Fruit fly (Drosophila melanogaster) whole organism, prepupa: ENCODE measurements around the gene CG15642.
A peak's percentile ranks its signal among the peaks of the same experiment; 100 is the strongest.

Experiments used
- Blimp-1 ChIP-seq: fragments of 200-800 bp; sonication (Bioruptor generic); optimal IDR thresholded peaks from 3 replicates; lab custom pipeline; 2017; ENCODE audit warnings: missing biosample characterization, missing genetic modification characterization, mild to moderate bottlenecking, moderate library complexity, missing genetic modification reagents
- CG10631 ChIP-seq: fragments of 200-800 bp; sonication (Bioruptor generic); optimal IDR thresholded peaks from 2 replicates; lab custom pipeline; 2016; ENCODE audit warnings: missing biosample characterization, missing genetic modification characterization
- CG10669 ChIP-seq: fragments of 200-800 bp; sonication (Bioruptor generic); optimal IDR thresholded peaks from 3 replicates; lab custom pipeline; 2018; ENCODE audit warnings: missing biosample characterization, mild to moderate bottlenecking, missing genetic modification characterization, moderate library complexity
- CG11294 ChIP-seq: fragments of 200-800 bp; sonication (Bioruptor generic); IDR thresholded peaks from 2 replicates; pipeline ENCODE4 v1.3.6; 2022; ENCODE audit warnings: missing biosample characterization, missing genetic modification characterization
- CG11902 ChIP-seq: fragments of 200-800 bp; sonication (Bioruptor generic); optimal IDR thresholded peaks from 3 replicates; lab custom pipeline; 2016; ENCODE audit warnings: missing biosample characterization, missing genetic modification characterization
- CG15336 ChIP-seq: fragments of 200-800 bp; sonication (Bioruptor generic); IDR thresholded peaks from 2 replicates; pipeline ENCODE4 v1.3.6; 2022; ENCODE audit warnings: missing biosample characterization, missing genetic modification characterization
- CG1621 ChIP-seq: fragments of 200-800 bp; sonication (Bioruptor generic); optimal IDR thresholded peaks from 3 replicates; lab custom pipeline; 2018; ENCODE audit warnings: missing biosample characterization, mild to moderate bottlenecking, missing genetic modification characterization
- CG3032 ChIP-seq: fragments of 200-800 bp; optimal IDR thresholded peaks from 2 replicates; lab custom pipeline; 2019; ENCODE audit warnings: missing biosample characterization, mild to moderate bottlenecking, missing genetic modification characterization, moderate library complexity
- CG31627 ChIP-seq: fragments of 200-800 bp; sonication (Bioruptor generic); optimal IDR thresholded peaks from 3 replicates; lab custom pipeline; 2016; ENCODE audit warnings: missing biosample characterization, missing genetic modification characterization
- CG32006 ChIP-seq: fragments of 200-800 bp; sonication (Bioruptor generic); optimal IDR thresholded peaks from 3 replicates; lab custom pipeline; 2017; ENCODE audit warnings: missing biosample characterization, mild to moderate bottlenecking, missing genetic modification characterization
- CG3919 ChIP-seq: fragments of 200-800 bp; sonication (Bioruptor generic); optimal IDR thresholded peaks from 3 replicates; lab custom pipeline; 2016; ENCODE audit warnings: missing biosample characterization, missing genetic modification characterization
- CG4318 ChIP-seq: fragments of 200-800 bp; sonication (Bioruptor generic); optimal IDR thresholded peaks from 3 replicates; lab custom pipeline; 2017; ENCODE audit warnings: missing biosample characterization, mild to moderate bottlenecking, missing genetic modification characterization
- CG6163 ChIP-seq: fragments of 200-800 bp; sonication (Bioruptor generic); IDR thresholded peaks from 3 replicates; pipeline ENCODE4 v1.3.6; 2022; ENCODE audit warnings: missing biosample characterization, missing genetic modification characterization
- CG6276 ChIP-seq: fragments of 200-800 bp; sonication (Bioruptor generic); optimal IDR thresholded peaks from 2 replicates; lab custom pipeline; 2017; ENCODE audit warnings: missing biosample characterization, mild to moderate bottlenecking, missing genetic modification characterization
- CG6792 ChIP-seq: fragments of 200-800 bp; sonication (Bioruptor generic); optimal IDR thresholded peaks from 3 replicates; lab custom pipeline; 2016; ENCODE audit warnings: missing biosample characterization, missing genetic modification characterization
- CG6808 ChIP-seq: fragments of 200-800 bp; sonication (Bioruptor generic); optimal IDR thresholded peaks from 3 replicates; lab custom pipeline; 2017; ENCODE audit warnings: missing biosample characterization, missing genetic modification characterization, mild to moderate bottlenecking, moderate library complexity, missing genetic modification reagents
- CG6854 ChIP-seq: fragments of 200-800 bp; sonication (Bioruptor generic); optimal IDR thresholded peaks from 2 replicates; lab custom pipeline; 2017; ENCODE audit warnings: missing biosample characterization, mild to moderate bottlenecking, missing genetic modification characterization
- CG7368 ChIP-seq: fragments of 200-800 bp; sonication (Bioruptor generic); optimal IDR thresholded peaks from 3 replicates; lab custom pipeline; 2016; ENCODE audit warnings: missing biosample characterization, missing genetic modification characterization
- CG8119 ChIP-seq: fragments of 200-800 bp; sonication (Bioruptor generic); IDR thresholded peaks from 3 replicates; pipeline ENCODE4 v1.3.6; 2022; ENCODE audit warnings: missing biosample characterization, missing genetic modification characterization
- CG8632 ChIP-seq: fragments of 200-800 bp; sonication (Bioruptor generic); optimal IDR thresholded peaks from 3 replicates; lab custom pipeline; 2016; ENCODE audit warnings: missing biosample characterization, missing genetic modification characterization
- Eip75B ChIP-seq: fragments of 200-800 bp; sonication (Bioruptor generic); optimal IDR thresholded peaks from 3 replicates; lab custom pipeline; 2016; ENCODE audit warnings: missing biosample characterization, missing genetic modification characterization
- Eip93F ChIP-seq: fragments of 200-800 bp; sonication (Bioruptor generic); optimal IDR thresholded peaks from 2 replicates; lab custom pipeline; 2016; ENCODE audit warnings: missing biosample characterization, mild to moderate bottlenecking, missing genetic modification characterization
- Ets96B ChIP-seq: fragments of 200-800 bp; optimal IDR thresholded peaks from 2 replicates; lab custom pipeline; 2019; ENCODE audit warnings: missing biosample characterization, mild to moderate bottlenecking, missing genetic modification characterization, moderate library complexity
- Gug ChIP-seq: fragments of 200-800 bp; sonication (Bioruptor generic); IDR thresholded peaks from 2 replicates; pipeline ENCODE4 v1.3.6; 2022; ENCODE audit warnings: missing biosample characterization, missing genetic modification characterization
- Hr38 ChIP-seq: sonication (Bioruptor generic); optimal IDR thresholded peaks from 2 replicates; lab custom pipeline; 2016; ENCODE audit warnings: missing biosample characterization, missing genetic modification characterization
- Hr39 ChIP-seq: fragments of 200-800 bp; sonication (Bioruptor generic); optimal IDR thresholded peaks from 2 replicates; lab custom pipeline; 2016; ENCODE audit warnings: missing biosample characterization, missing genetic modification characterization
- Lpt ChIP-seq: fragments of 200-800 bp; sonication (Bioruptor generic); optimal IDR thresholded peaks from 3 replicates; lab custom pipeline; 2016; ENCODE audit warnings: missing biosample characterization, missing genetic modification characterization
- Met ChIP-seq: fragments of 200-800 bp; sonication (Bioruptor generic); optimal IDR thresholded peaks from 3 replicates; lab custom pipeline; 2016; ENCODE audit warnings: missing biosample characterization, missing genetic modification characterization
- OdsH ChIP-seq: fragments of 200-800 bp; sonication (Bioruptor generic); optimal IDR thresholded peaks from 3 replicates; lab custom pipeline; 2016; ENCODE audit warnings: missing biosample characterization, missing genetic modification characterization
- Smox ChIP-seq: fragments of 200-800 bp; sonication (Bioruptor generic); optimal IDR thresholded peaks from 3 replicates; lab custom pipeline; 2016; ENCODE audit warnings: missing biosample characterization, missing genetic modification characterization
- Sox102F ChIP-seq: fragments of 200-800 bp; sonication (Bioruptor generic); optimal IDR thresholded peaks from 2 replicates; lab custom pipeline; 2016; ENCODE audit warnings: missing biosample characterization, mild to moderate bottlenecking, missing genetic modification characterization
- Sox14 ChIP-seq: fragments of 200-800 bp; sonication (Bioruptor generic); optimal IDR thresholded peaks from 3 replicates; lab custom pipeline; 2016; ENCODE audit warnings: missing biosample characterization, missing genetic modification characterization
- achi ChIP-seq: fragments of 200-800 bp; sonication (Bioruptor generic); optimal IDR thresholded peaks from 3 replicates; lab custom pipeline; 2016; ENCODE audit warnings: missing biosample characterization, missing genetic modification characterization
- acj6 ChIP-seq: fragments of 200-800 bp; sonication (Bioruptor generic); optimal IDR thresholded peaks from 3 replicates; lab custom pipeline; 2016; ENCODE audit warnings: missing biosample characterization, missing genetic modification characterization
- cyc ChIP-seq: fragments of 200-800 bp; sonication (Bioruptor generic); optimal IDR thresholded peaks from 3 replicates; lab custom pipeline; 2016; ENCODE audit warnings: missing biosample characterization, missing genetic modification characterization
- dac ChIP-seq: fragments of 200-800 bp; sonication (Bioruptor generic); optimal IDR thresholded peaks from 2 replicates; lab custom pipeline; 2017; ENCODE audit warnings: missing biosample characterization, mild to moderate bottlenecking, missing genetic modification characterization
- esn ChIP-seq: fragments of 200-800 bp; sonication (Bioruptor generic); optimal IDR thresholded peaks from 2 replicates; lab custom pipeline; 2016; ENCODE audit warnings: missing biosample characterization, mild to moderate bottlenecking, missing genetic modification characterization, moderate library complexity
- fd59A ChIP-seq: fragments of 200-800 bp; sonication (Bioruptor generic); optimal IDR thresholded peaks from 2 replicates; lab custom pipeline; 2017; ENCODE audit warnings: missing biosample characterization, mild to moderate bottlenecking, missing genetic modification characterization, missing genetic modification reagents
- fd85E ChIP-seq: fragments of 200-800 bp; sonication (Bioruptor generic); optimal IDR thresholded peaks from 3 replicates; lab custom pipeline; 2016; ENCODE audit warnings: missing biosample characterization, missing genetic modification characterization
- fkh ChIP-seq: fragments of 200-800 bp; sonication (Bioruptor generic); optimal IDR thresholded peaks from 3 replicates; lab custom pipeline; 2017; ENCODE audit warnings: missing biosample characterization, mild to moderate bottlenecking, missing genetic modification characterization, moderate library complexity
- net ChIP-seq: fragments of 200-800 bp; sonication (Bioruptor generic); optimal IDR thresholded peaks from 3 replicates; lab custom pipeline; 2016; ENCODE audit warnings: missing biosample characterization, missing genetic modification characterization
- pdm3 ChIP-seq: fragments of 200-800 bp; sonication (Bioruptor generic); optimal IDR thresholded peaks from 3 replicates; lab custom pipeline; 2016; ENCODE audit warnings: missing biosample characterization, missing genetic modification characterization
- spab ChIP-seq: fragments of 200-800 bp; sonication (Bioruptor generic); optimal IDR thresholded peaks from 2 replicates; lab custom pipeline; 2017; ENCODE audit warnings: missing biosample characterization, mild to moderate bottlenecking, missing genetic modification characterization, missing genetic modification reagents
- ss ChIP-seq, 2 experiments: fragments of 200-800 bp; sonication (Bioruptor generic); optimal IDR thresholded peaks; 2 replicates in 1 of 2; 3 replicates in 1 of 2; lab custom pipeline; 2017 to 2018; ENCODE audit warnings: mild to moderate bottlenecking in 2 of 2, missing biosample characterization in 2 of 2, missing genetic modification characterization in 2 of 2, moderate library complexity in 1 of 2
- svp ChIP-seq: fragments of 200-800 bp; sonication (Bioruptor generic); peaks from one replicate; lab custom pipeline; 2016; ENCODE audit warnings: missing biosample characterization, missing genetic modification characterization
- topi ChIP-seq: fragments of 200-800 bp; sonication (Bioruptor generic); optimal IDR thresholded peaks from 3 replicates; lab custom pipeline; 2016; ENCODE audit warnings: missing biosample characterization, missing genetic modification characterization
- vri ChIP-seq: fragments of 200-800 bp; sonication (Bioruptor generic); optimal IDR thresholded peaks from 3 replicates; lab custom pipeline; 2016; ENCODE audit warnings: missing biosample characterization, mild to moderate bottlenecking, missing genetic modification characterization

CG15642 gene

DNA sequence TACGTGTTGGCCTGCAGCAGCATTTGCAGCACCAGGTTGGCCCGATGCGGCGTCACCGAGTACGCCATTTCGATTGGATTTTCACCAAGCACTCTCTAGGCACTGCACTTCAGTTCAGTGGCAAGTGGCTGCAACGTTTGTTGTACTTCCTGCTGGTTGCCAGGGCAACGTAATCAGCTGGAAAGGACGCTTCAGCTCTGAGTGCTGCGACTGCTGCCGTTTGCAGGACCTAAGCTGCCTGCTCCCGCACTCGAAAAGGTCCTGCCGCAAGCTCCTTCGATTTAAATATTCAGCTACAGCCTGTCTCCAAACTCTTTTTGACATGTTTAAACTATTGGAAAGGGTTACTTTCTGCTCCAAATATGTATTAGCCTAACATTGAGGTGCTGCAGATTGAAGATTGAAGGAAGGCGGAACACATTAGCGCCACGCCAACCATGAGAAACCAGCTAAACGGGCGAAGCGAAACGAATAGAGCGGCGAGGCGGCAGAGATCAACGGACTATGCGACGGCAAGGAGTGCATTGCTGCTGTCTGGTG is at the start of gene CG15642, which contains the start of gene CG15641:
Gene CG15642 (minus strand): TSS at position 356 of the 540 bp plus-strand sequence.
Gene CG15641 (plus strand): TSS at position 490 of the 540 bp plus-strand sequence.
- TF ChIP-seq Eip75B (GFP tag; lab: Kevin White, UChicago), result no peak
- TF ChIP-seq fd85E (GFP tag; lab: Kevin White, UChicago), result no peak
- no peak for TF ChIP-seq fd59A (GFP tag; lab: Kevin White, UChicago)
- no peak for TF ChIP-seq CG1621 (tag; lab: Kevin White, UChicago)
- no peak for TF ChIP-seq CG6808 (GFP tag; lab: Kevin White, UChicago)
- no peak for TF ChIP-seq CG3032 (tag; lab: Kevin White, UChicago)
- no peak for TF ChIP-seq CG7368 (GFP tag; lab: Kevin White, UChicago)
- TF ChIP-seq CG6854, result no peak
- TF ChIP-seq Hr39 (GFP tag; lab: Kevin White, UChicago), result no peak
- TF ChIP-seq acj6 (GFP tag; lab: Kevin White, UChicago), result no peak
- TF ChIP-seq fkh (GFP tag; lab: Kevin White, UChicago), result no peak
- TF ChIP-seq CG10631 (GFP tag; lab: Kevin White, UChicago), result no peak
- no peak for TF ChIP-seq Met (GFP tag; lab: Kevin White, UChicago)
- no peak for TF ChIP-seq pdm3 (GFP tag; lab: Kevin White, UChicago)
- TF ChIP-seq net, result no peak
- no peak for TF ChIP-seq CG3919 (GFP tag; lab: Kevin White, UChicago)
- TF ChIP-seq CG6276, result no peak
- no peak for TF ChIP-seq CG8119

DNA sequence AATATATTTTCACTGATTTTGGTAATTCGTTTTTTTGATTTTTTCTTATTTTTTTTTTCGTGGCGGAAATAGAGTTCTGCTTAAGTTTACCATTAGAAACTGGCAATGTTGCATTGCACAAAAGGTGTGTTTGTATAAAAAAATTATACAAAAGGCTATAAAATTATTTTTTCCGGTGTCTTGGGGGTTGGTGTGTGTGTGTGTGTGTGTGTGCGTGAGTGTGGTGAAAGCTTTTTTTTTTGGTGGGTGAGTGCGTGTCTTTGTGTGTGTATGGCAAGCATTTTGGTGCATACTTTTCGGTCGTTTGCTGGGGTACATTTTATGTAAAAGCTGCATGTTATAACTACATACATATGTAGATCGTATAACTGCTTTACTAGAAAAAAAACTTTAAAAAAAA is 43.8 kb upstream of the CG15642 start:
- TF ChIP-seq CG6792 (GFP tag; lab: Kevin White, UChicago), result peak; percentile 32
- TF ChIP-seq CG10631 (GFP tag; lab: Kevin White, UChicago), result no peak
- TF ChIP-seq CG6808 (GFP tag; lab: Kevin White, UChicago), result no peak
- no peak for TF ChIP-seq CG11294 (GFP tag; lab: Robert Waterston, UW)
- TF ChIP-seq pdm3 (GFP tag; lab: Kevin White, UChicago), result peak; percentile 48
- peak; percentile 38 for TF ChIP-seq cyc (GFP tag; lab: Kevin White, UChicago)
- TF ChIP-seq Ets96B (tag; lab: Kevin White, UChicago), result no peak
- TF ChIP-seq CG6163, result no peak
- no peak for TF ChIP-seq Hr38 (GFP tag; lab: Kevin White, UChicago)
- TF ChIP-seq CG15336 (GFP tag; lab: Robert Waterston, UW), result 0 out of 2 replicates have a peak, but pooled peaks have one; percentile 15
- no peak for TF ChIP-seq CG11902 (GFP tag; lab: Kevin White, UChicago)
- TF ChIP-seq Blimp-1 (GFP tag; lab: Kevin White, UChicago), result no peak
- TF ChIP-seq Sox14 (GFP tag; lab: Kevin White, UChicago), result peak; percentile 11
- TF ChIP-seq CG6276, result no peak
- no peak for TF ChIP-seq CG10669 (GFP tag; lab: Kevin White, UChicago)
- TF ChIP-seq achi (GFP tag; lab: Kevin White, UChicago), result no peak
- no peak for TF ChIP-seq CG3032 (tag; lab: Kevin White, UChicago)
- peak; percentile 55 for TF ChIP-seq Smox
- peak; percentile 29 for TF ChIP-seq OdsH (GFP tag; lab: Kevin White, UChicago)
- no peak for TF ChIP-seq dac (GFP tag; lab: Kevin White, UChicago)
- no peak for TF ChIP-seq CG4318 (GFP tag; lab: Kevin White, UChicago)
- TF ChIP-seq topi (GFP tag; lab: Kevin White, UChicago), result peak; percentile 58
- peak; percentile 20 for TF ChIP-seq vri (GFP tag; lab: Kevin White, UChicago)
- no peak for TF ChIP-seq CG6854
- TF ChIP-seq Eip93F, result no peak
- TF ChIP-seq esn (GFP tag; lab: Kevin White, UChicago), result peak; percentile 70
- peak; percentile 42 for TF ChIP-seq Hr39 (GFP tag; lab: Kevin White, UChicago)
- peak; percentile 26 for TF ChIP-seq acj6 (GFP tag; lab: Kevin White, UChicago)
- no peak for TF ChIP-seq fd85E (GFP tag; lab: Kevin White, UChicago)
- TF ChIP-seq spab (GFP tag; lab: Kevin White, UChicago), result no peak
- TF ChIP-seq CG8632 (GFP tag; lab: Kevin White, UChicago), result peak; percentile 30
- TF ChIP-seq CG31627, result peak; percentile 42
- TF ChIP-seq Lpt (GFP tag; lab: Kevin White, UChicago), result no peak
- no peak for TF ChIP-seq CG3919 (GFP tag; lab: Kevin White, UChicago)
- no peak for TF ChIP-seq Gug (GFP tag; lab: Robert Waterston, UW)
- TF ChIP-seq Met (GFP tag; lab: Kevin White, UChicago), result peak; percentile 60
- TF ChIP-seq CG32006 (GFP tag; lab: Kevin White, UChicago), result no peak
- peak; percentile 82 for TF ChIP-seq svp (GFP tag; lab: Kevin White, UChicago)
- TF ChIP-seq CG8119, result peak; percentile 43; the same call in 1 of the 3 replicates
- no peak for TF ChIP-seq ss (GFP tag; optimal IDR thresholded peaks at IDR 0.05; lab: Kevin White, UChicago)
- no peak for TF ChIP-seq net
- TF ChIP-seq Sox102F (GFP tag; lab: Kevin White, UChicago), result peak; percentile 32
